Worm (Caenorhabditis elegans) whole organism, mixed stage, embryonic: ENCODE results near the gene dhc-4.

ENCODE experiments used
- M03D4.4 ChIP-seq: sonication (generic microtip); optimal IDR thresholded peaks from 2 replicates; lab custom pipeline; 2017; ENCODE audit warnings: mild to moderate bottlenecking, missing genetic modification characterization, missing compliant biosample characterization
- bed-3 ChIP-seq: fragments of 200-800 bp; sonication (Bioruptor generic); optimal IDR thresholded peaks from 3 replicates; lab custom pipeline; 2018; ENCODE audit warnings: mild to moderate bottlenecking, missing genetic modification characterization, moderate library complexity, missing compliant biosample characterization
- blmp-1 ChIP-seq: fragments of 150-350 bp; optimal IDR thresholded peaks from 2 replicates; lab custom pipeline; 2014; ENCODE audit warnings: missing biosample characterization, missing genetic modification characterization
- ceh-39 ChIP-seq: fragments of 150-350 bp; optimal IDR thresholded peaks from 2 replicates; lab custom pipeline; 2014; ENCODE audit warnings: missing biosample characterization, missing genetic modification characterization
- ceh-83 ChIP-seq: fragments of 200-800 bp; sonication (Bioruptor generic); optimal IDR thresholded peaks from 2 replicates; lab custom pipeline; 2018; ENCODE audit warnings: mild to moderate bottlenecking, missing genetic modification characterization, missing compliant biosample characterization
- ces-1 ChIP-seq: fragments of 150-350 bp; optimal IDR thresholded peaks from 2 replicates; lab custom pipeline; 2014; ENCODE audit warnings: missing biosample characterization, missing genetic modification reagents, missing genetic modification characterization
- cnd-1 ChIP-seq: fragments of 200-800 bp; sonication (Bioruptor generic); optimal IDR thresholded peaks from 2 replicates; lab custom pipeline; 2018; ENCODE audit warnings: mild to moderate bottlenecking, missing genetic modification characterization, missing compliant biosample characterization
- drap-1 ChIP-seq: fragments of 200-800 bp; sonication (Bioruptor generic); optimal IDR thresholded peaks from 3 replicates; lab custom pipeline; 2018; ENCODE audit warnings: mild to moderate bottlenecking, missing genetic modification characterization, missing compliant biosample characterization
- elt-1 ChIP-seq: sonication (generic microtip); optimal IDR thresholded peaks from 2 replicates; lab custom pipeline; 2017; ENCODE audit warnings: missing genetic modification characterization, mild to moderate bottlenecking, missing compliant biosample characterization, antibody characterized with exemption, moderate library complexity, borderline replicate concordance; ENCODE audit not compliant: insufficient read depth
- flh-1 ChIP-seq: fragments of 200-800 bp; sonication (Bioruptor generic); optimal IDR thresholded peaks from 2 replicates; lab custom pipeline; 2018; ENCODE audit warnings: mild to moderate bottlenecking, missing genetic modification characterization, moderate library complexity, missing compliant biosample characterization
- ham-2 ChIP-seq: fragments of 200-800 bp; sonication (Bioruptor generic); optimal IDR thresholded peaks from 2 replicates; lab custom pipeline; 2018; ENCODE audit warnings: mild to moderate bottlenecking, missing genetic modification characterization, missing compliant biosample characterization
- hlh-1 ChIP-seq: fragments of 150-350 bp; optimal IDR thresholded peaks from 2 replicates; lab custom pipeline; 2014; ENCODE audit warnings: missing biosample characterization, missing genetic modification reagents, missing genetic modification characterization
- lin-13 ChIP-seq: fragments of 150-350 bp; optimal IDR thresholded peaks from 2 replicates; lab custom pipeline; 2014; ENCODE audit warnings: missing biosample characterization, missing genetic modification characterization
- lin-32 ChIP-seq: fragments of 200-800 bp; sonication (Bioruptor generic); optimal IDR thresholded peaks from 2 replicates; lab custom pipeline; 2018; ENCODE audit warnings: mild to moderate bottlenecking, missing genetic modification characterization, missing compliant biosample characterization
- lsy-2 ChIP-seq: fragments of 150-350 bp; optimal IDR thresholded peaks from 2 replicates; lab custom pipeline; 2014; ENCODE audit warnings: missing biosample characterization, missing genetic modification characterization
- mab-5 ChIP-seq: fragments of 150-350 bp; optimal IDR thresholded peaks from 2 replicates; lab custom pipeline; 2014; ENCODE audit warnings: missing biosample characterization, missing genetic modification characterization
- mep-1 ChIP-seq: fragments of 150-350 bp; optimal IDR thresholded peaks from 2 replicates; lab custom pipeline; 2017; ENCODE audit warnings: missing biosample characterization, missing genetic modification reagents, missing genetic modification characterization, inconsistent platforms
- mls-2 ChIP-seq: sonication (generic microtip); optimal IDR thresholded peaks from 2 replicates; lab custom pipeline; 2016; ENCODE audit warnings: mild to moderate bottlenecking, missing genetic modification characterization, moderate library complexity, missing compliant biosample characterization
- nhr-12 ChIP-seq: fragments of 150-350 bp; optimal IDR thresholded peaks from 2 replicates; lab custom pipeline; 2014; ENCODE audit warnings: missing biosample characterization, missing genetic modification characterization
- nhr-2 ChIP-seq: fragments of 150-350 bp; optimal IDR thresholded peaks from 2 replicates; lab custom pipeline; 2014; ENCODE audit warnings: missing biosample characterization, missing genetic modification characterization
- nhr-237 ChIP-seq: fragments of 150-350 bp; optimal IDR thresholded peaks from 2 replicates; lab custom pipeline; 2014; ENCODE audit warnings: missing biosample characterization, missing genetic modification characterization
- nhr-28 ChIP-seq: fragments of 150-350 bp; optimal IDR thresholded peaks from 2 replicates; lab custom pipeline; 2014; ENCODE audit warnings: missing biosample characterization, missing genetic modification characterization
- nhr-76 ChIP-seq: sonication (generic microtip); optimal IDR thresholded peaks from 2 replicates; lab custom pipeline; 2017; ENCODE audit warnings: missing biosample characterization, missing genetic modification characterization
- sem-2 ChIP-seq: fragments of 200-800 bp; sonication (Bioruptor generic); optimal IDR thresholded peaks from 2 replicates; lab custom pipeline; 2018; ENCODE audit warnings: mild to moderate bottlenecking, missing genetic modification characterization, missing compliant biosample characterization
- snpc-4 ChIP-seq: fragments of 150-350 bp; optimal IDR thresholded peaks from 2 replicates; lab custom pipeline; 2014; ENCODE audit warnings: missing biosample characterization, missing genetic modification characterization
- sptf-1 ChIP-seq: sonication (generic microtip); optimal IDR thresholded peaks from 2 replicates; lab custom pipeline; 2017; ENCODE audit warnings: mild to moderate bottlenecking, missing genetic modification characterization, moderate library complexity, missing compliant biosample characterization
- unc-39 ChIP-seq: fragments of 150-350 bp; optimal IDR thresholded peaks from 2 replicates; lab custom pipeline; 2014; ENCODE audit warnings: missing biosample characterization, missing genetic modification characterization
- unc-62 ChIP-seq: fragments of 150-350 bp; optimal IDR thresholded peaks from 2 replicates; lab custom pipeline; 2014; ENCODE audit warnings: missing biosample characterization, missing genetic modification reagents, missing genetic modification characterization
- zip-8 ChIP-seq: fragments of 150-350 bp; optimal IDR thresholded peaks from 2 replicates; lab custom pipeline; 2014; ENCODE audit warnings: missing biosample characterization, missing genetic modification characterization
- ztf-11 ChIP-seq: fragments of 150-350 bp; optimal IDR thresholded peaks from 2 replicates; lab custom pipeline; 2014; ENCODE audit warnings: missing biosample characterization, missing genetic modification characterization

dhc-4 gene

ce11 chrIII:10976580-10976979 is 6.8 kb downstream of the dhc-4 start:
- TF ChIP-seq bed-3 (GFP tag; lab: Kevin White, UChicago) (no peak), elt-1 (tag; lab: Kevin White, UChicago) (no peak), mep-1 (tag; lab: Kevin White, UChicago) (no peak), sptf-1 (tag; lab: Kevin White, UChicago) (no peak), unc-62 (GFP tag; lab: Kevin White, UChicago) (no peak), nhr-237 (tag; lab: Kevin White, UChicago) (no peak), mls-2 (tag; lab: Kevin White, UChicago) (no peak), unc-39 (tag; lab: Kevin White, UChicago) (no peak), zip-8 (tag; lab: Kevin White, UChicago) (no peak), ham-2 (GFP tag; lab: Kevin White, UChicago) (no peak), ceh-83 (GFP tag; lab: Kevin White, UChicago) (no peak), drap-1 (GFP tag; lab: Kevin White, UChicago) (no peak), flh-1 (GFP tag; lab: Kevin White, UChicago) (no peak), cnd-1 (tag; lab: Kevin White, UChicago) (no peak), nhr-76 (no peak), ces-1 (GFP tag; lab: Kevin White, UChicago) (no peak), nhr-2 (tag; lab: Kevin White, UChicago) (no peak), nhr-12 (tag; lab: Kevin White, UChicago) (no peak)
- TF ChIP-seq, all 35 proteins: peak for 0

- TF ChIP-seq mls-2 (tag; lab: Kevin White, UChicago) = no peak
- TF ChIP-seq M03D4.4 (tag; lab: Kevin White, UChicago) = no peak
- no peak for TF ChIP-seq snpc-4 (tag; lab: Kevin White, UChicago)
- TF ChIP-seq elt-1 (tag; lab: Kevin White, UChicago) = no peak
- no peak for TF ChIP-seq nhr-237 (tag; lab: Kevin White, UChicago)
- TF ChIP-seq lsy-2 = no peak
- TF ChIP-seq ham-2 (GFP tag; lab: Kevin White, UChicago) = no peak
- TF ChIP-seq nhr-76 = no peak
- TF ChIP-seq drap-1 (GFP tag; lab: Kevin White, UChicago) = no peak
- no peak for TF ChIP-seq flh-1 (GFP tag; lab: Kevin White, UChicago)
- no peak for TF ChIP-seq lin-32 (GFP tag; lab: Kevin White, UChicago)
- TF ChIP-seq unc-39 (tag; lab: Kevin White, UChicago) = no peak
- no peak for TF ChIP-seq ceh-83 (GFP tag; lab: Kevin White, UChicago)
- TF ChIP-seq mep-1 (tag; lab: Kevin White, UChicago) = no peak
These were observed 11.8 kb downstream of the dhc-4 start for ce11 chrIII:10981555-10981954.

ce11 chrIII:10983153-10983552 is 13.4 kb downstream of the dhc-4 start, which contains the start of gene col-92:
Gene col-92, minus strand, starts transcription at chrIII:10983253.
- TF ChIP-seq lin-13 (no peak), hlh-1 (tag; lab: Kevin White, UChicago) (no peak), ztf-11 (no peak), M03D4.4 (tag; lab: Kevin White, UChicago) (no peak), bed-3 (GFP tag; lab: Kevin White, UChicago) (no peak), ceh-39 (no peak), snpc-4 (tag; lab: Kevin White, UChicago) (no peak), nhr-28 (no peak), nhr-76 (no peak), sem-2 (GFP tag; lab: Kevin White, UChicago) (no peak), ces-1 (GFP tag; lab: Kevin White, UChicago) (no peak), ceh-83 (GFP tag; lab: Kevin White, UChicago) (no peak), cnd-1 (tag; lab: Kevin White, UChicago) (no peak), flh-1 (GFP tag; lab: Kevin White, UChicago) (no peak), nhr-2 (tag; lab: Kevin White, UChicago) (no peak), blmp-1 (tag; lab: Kevin White, UChicago) (no peak)

- TF ChIP-seq ztf-11 (no peak), zip-8 (tag; lab: Kevin White, UChicago) (no peak), flh-1 (GFP tag; lab: Kevin White, UChicago) (no peak), sem-2 (GFP tag; lab: Kevin White, UChicago) (no peak), mep-1 (tag; lab: Kevin White, UChicago) (no peak), elt-1 (tag; lab: Kevin White, UChicago) (no peak), snpc-4 (tag; lab: Kevin White, UChicago) (no peak), lsy-2 (no peak), mab-5 (no peak), mls-2 (tag; lab: Kevin White, UChicago) (no peak)
These were observed 15.9 kb downstream of the dhc-4 start, which contains the start of gene col-93 for ce11 chrIII:10985559-10986036. Gene col-93, minus strand, starts transcription at chrIII:10985609.
